Fruit fly (Drosophila melanogaster): ENCODE measurements around the gene CG34150.

DNA sequence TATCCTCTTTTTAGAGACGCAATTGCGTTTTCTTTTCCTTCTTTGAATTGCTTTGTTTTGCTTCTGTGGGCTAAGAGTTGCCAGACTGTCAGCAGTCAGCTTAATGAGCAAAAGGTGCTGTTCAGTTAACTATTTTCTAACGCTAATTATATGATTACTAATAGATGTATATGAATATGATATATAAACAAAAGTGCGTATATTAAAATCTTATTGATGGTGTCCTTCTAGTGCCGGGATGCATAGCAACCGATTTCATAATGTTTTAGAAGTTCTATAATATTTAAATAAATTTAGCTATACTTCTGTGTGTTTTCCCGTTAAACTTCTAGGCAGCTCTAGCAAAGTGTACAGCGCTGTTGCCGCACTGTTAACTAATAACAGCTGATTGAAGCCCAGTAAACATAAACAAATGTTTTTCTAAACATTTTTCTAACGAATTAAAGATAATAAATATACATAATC is 15.9 kb downstream of the CG34150 start, which contains the start of the genes Kaz and CG43273:
- TF ChIP-seq achi (GFP tag; optimal IDR thresholded peaks at IDR 0.05), result no peak
- no peak for TF ChIP-seq CG6792 (GFP tag; optimal IDR thresholded peaks at IDR 0.05)
